Fruit fly (Drosophila melanogaster): ENCODE results near the gene Taf9.

Taf9 gene

DNA sequence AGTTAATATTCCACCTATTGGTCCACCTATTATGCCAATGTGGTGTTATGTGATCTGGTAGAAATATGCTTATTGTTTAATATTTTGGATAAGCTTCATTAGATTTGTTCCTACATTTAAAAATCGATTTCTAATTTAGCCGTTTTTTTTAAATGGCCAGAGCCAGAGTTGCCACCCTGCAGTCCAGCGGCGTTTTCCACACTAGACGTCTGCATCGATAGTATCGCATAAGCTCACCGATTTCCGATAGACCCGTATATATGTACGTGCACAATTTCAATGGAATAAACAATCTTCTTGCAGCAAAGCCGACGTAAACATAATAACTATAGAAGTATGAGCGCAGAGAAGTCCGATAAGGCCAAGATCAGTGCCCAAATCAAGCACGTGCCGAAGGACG lies at the start of gene Taf9 (continued):
- no peak for TF ChIP-seq Six4 (GFP tag; optimal IDR thresholded peaks at IDR 0.05)
- TF ChIP-seq CG10543 (GFP tag; optimal IDR thresholded peaks at IDR 0.05) = no peak
- no peak for TF ChIP-seq CG33213 (GFP tag; optimal IDR thresholded peaks at IDR 0.05)
- TF ChIP-seq CG32767 (GFP tag; IDR thresholded peaks at IDR 0.05) = no peak
- TF ChIP-seq CG12391 (tag; optimal IDR thresholded peaks at IDR 0.05) = no peak
- TF ChIP-seq MBD-R2 (GFP tag; IDR thresholded peaks at IDR 0.05) = peak; percentile 82
- no peak for TF ChIP-seq CG34376 (GFP tag; optimal IDR thresholded peaks at IDR 0.05)
- peak; percentile 28; the same call in 1 of the 3 replicates for TF ChIP-seq row (GFP tag; IDR thresholded peaks at IDR 0.05)
- no peak for TF ChIP-seq chm (GFP tag; IDR thresholded peaks at IDR 0.05)
- no peak for TF ChIP-seq fd96Cb (tag; optimal IDR thresholded peaks at IDR 0.05)
- no peak for TF ChIP-seq Spps (tag; optimal IDR thresholded peaks at IDR 0.05)
- TF ChIP-seq CrebB (tag; optimal IDR thresholded peaks at IDR 0.05) = no peak
- no peak for TF ChIP-seq CG1602 (GFP tag; optimal IDR thresholded peaks at IDR 0.05)
- no peak for TF ChIP-seq vfl (GFP tag; optimal IDR thresholded peaks at IDR 0.05)
- TF ChIP-seq yki (optimal IDR thresholded peaks at IDR 0.05) = no peak
- TF ChIP-seq CG1792 (GFP tag; optimal IDR thresholded peaks at IDR 0.05) = no peak
- TF ChIP-seq sens-2 (GFP tag; IDR thresholded peaks at IDR 0.05) = no peak
- no peak for TF ChIP-seq dmrt11E (tag; optimal IDR thresholded peaks at IDR 0.05)
- TF ChIP-seq CG7963 (GFP tag; IDR thresholded peaks at IDR 0.05; ENCODE audit: partially characterized antibody) = peak; percentile 85
- no peak for TF ChIP-seq CG11247 (GFP tag; IDR thresholded peaks at IDR 0.05)
- peak in 1 of 2 experiments; percentile 26 for TF ChIP-seq crp (GFP tag; optimal IDR thresholded peaks at IDR 0.05)
- no peak for TF ChIP-seq sr (GFP tag; IDR thresholded peaks at IDR 0.05)
- TF ChIP-seq aop (GFP tag; IDR thresholded peaks at IDR 0.05) = no peak
- peak; percentile 79 for TF ChIP-seq E2f2 (GFP tag; IDR thresholded peaks at IDR 0.05)
- no peak for TF ChIP-seq Nf-YC (tag; optimal IDR thresholded peaks at IDR 0.05)
- TF ChIP-seq Dbx (GFP tag; IDR thresholded peaks at IDR 0.05) = 0 out of 3 replicates have a peak, but pooled peaks have one; percentile 15
- TF ChIP-seq shn (GFP tag; optimal IDR thresholded peaks at IDR 0.05) = no peak
- no peak for TF ChIP-seq pfk (GFP tag; optimal IDR thresholded peaks at IDR 0.05)
- no peak for TF ChIP-seq CkIIα-i1 (GFP tag; IDR thresholded peaks at IDR 0.05)
- TF ChIP-seq peb (GFP tag; IDR thresholded peaks at IDR 0.05) = no peak
- no peak for TF ChIP-seq E2f1 (GFP tag; IDR thresholded peaks at IDR 0.05)
- peak; percentile 67 for TF ChIP-seq NFAT (GFP tag; IDR thresholded peaks at IDR 0.05)
- no peak for TF ChIP-seq CG6813 (GFP tag; optimal IDR thresholded peaks at IDR 0.05)
- TF ChIP-seq nom (GFP tag; optimal IDR thresholded peaks at IDR 0.05) = no peak
- TF ChIP-seq tll (GFP tag; optimal IDR thresholded peaks at IDR 0.05) = no peak
- no peak for TF ChIP-seq lab (GFP tag; optimal IDR thresholded peaks at IDR 0.05)
- no peak for TF ChIP-seq Blimp-1 (GFP tag; optimal IDR thresholded peaks at IDR 0.05)
- TF ChIP-seq sug (tag; optimal IDR thresholded peaks at IDR 0.05) = no peak
- no peak for TF ChIP-seq CG18262 (tag; optimal IDR thresholded peaks at IDR 0.05)
- TF ChIP-seq prd (optimal IDR thresholded peaks at IDR 0.05) = no peak
- TF ChIP-seq prd (GFP tag; IDR thresholded peaks at IDR 0.05) = no peak
- TF ChIP-seq bigmax (GFP tag; optimal IDR thresholded peaks at IDR 0.05) = no peak
- TF ChIP-seq ssp (GFP tag; IDR thresholded peaks at IDR 0.05) = no peak
- no peak for TF ChIP-seq CG8089 (GFP tag; optimal IDR thresholded peaks at IDR 0.05)
- TF ChIP-seq sens (GFP tag) = no peak
- no peak for TF ChIP-seq pb (GFP tag; optimal IDR thresholded peaks at IDR 0.05)
- no peak for TF ChIP-seq Optix (GFP tag; IDR thresholded peaks at IDR 0.05)
- TF ChIP-seq ap (GFP tag; IDR thresholded peaks at IDR 0.05) = no peak
- TF ChIP-seq cato (GFP tag; optimal IDR thresholded peaks at IDR 0.05; ENCODE audit: borderline replicate concordance) = no peak
- TF ChIP-seq CG17912 (GFP tag; optimal IDR thresholded peaks at IDR 0.05) = no peak
- TF ChIP-seq jumu (GFP tag; optimal IDR thresholded peaks at IDR 0.05) = no peak
- no peak for TF ChIP-seq CG17568 (GFP tag; optimal IDR thresholded peaks at IDR 0.05)
- TF ChIP-seq CG10959 (GFP tag; IDR thresholded peaks at IDR 0.05) = no peak

Data from whole organism, embryonic.